Fruit fly (Drosophila melanogaster) whole organism, embryonic: Measurements from ENCODE around the gene CG43255.

Source experiments
- Aef1 ChIP-seq: fragments of 200-800 bp; sonication (Bioruptor generic); IDR thresholded peaks from 3 replicates; pipeline ENCODE4 v1.3.6; 2022; ENCODE audit warnings: missing biosample characterization, missing genetic modification characterization
- Antp ChIP-seq: fragments of 200-800 bp; sonication (Bioruptor generic); optimal IDR thresholded peaks from 3 replicates; lab custom pipeline; 2016; ENCODE audit warnings: missing biosample characterization, missing genetic modification characterization
- Awh ChIP-seq: fragments of 200-800 bp; sonication (Bioruptor generic); IDR thresholded peaks from 2 replicates; pipeline ENCODE4, ENCODE4 v1.3.6; 2022; ENCODE audit warnings: missing biosample characterization, missing genetic modification characterization
- B-H2 ChIP-seq: fragments of 200-800 bp; sonication (Bioruptor generic); optimal IDR thresholded peaks from 2 replicates; lab custom pipeline; 2018; ENCODE audit warnings: missing biosample characterization, mild to moderate bottlenecking, missing genetic modification characterization
- CG10209 ChIP-seq: fragments of 200-800 bp; sonication (Bioruptor generic); optimal IDR thresholded peaks from 3 replicates; lab custom pipeline; 2017; ENCODE audit warnings: missing biosample characterization, mild to moderate bottlenecking, missing genetic modification characterization, missing genetic modification reagents
- CG13123 ChIP-seq: fragments of 200-800 bp; sonication (Bioruptor generic); optimal IDR thresholded peaks from 2 replicates; lab custom pipeline; 2016; ENCODE audit warnings: missing biosample characterization, missing genetic modification characterization
- CG13624 ChIP-seq: fragments of 200-800 bp; sonication (Bioruptor generic); optimal IDR thresholded peaks from 2 replicates; lab custom pipeline; 2016; ENCODE audit warnings: missing biosample characterization, missing genetic modification characterization
- CG15073 ChIP-seq: fragments of 200-800 bp; sonication (Bioruptor generic); optimal IDR thresholded peaks from 2 replicates; lab custom pipeline; 2016; ENCODE audit warnings: missing biosample characterization, missing genetic modification characterization
- CG1603 ChIP-seq: fragments of 200-800 bp; sonication (Bioruptor generic); optimal IDR thresholded peaks from 2 replicates; lab custom pipeline; 2019; ENCODE audit warnings: missing biosample characterization, mild to moderate bottlenecking, missing genetic modification characterization, moderate library complexity
- CG18619 ChIP-seq: fragments of 200-800 bp; sonication (Bioruptor generic); optimal IDR thresholded peaks from 3 replicates; lab custom pipeline; 2017; ENCODE audit warnings: missing biosample characterization, mild to moderate bottlenecking, missing genetic modification characterization
- CG2875 ChIP-seq: fragments of 200-800 bp; sonication (Bioruptor generic); optimal IDR thresholded peaks from 2 replicates; lab custom pipeline; 2017; ENCODE audit warnings: missing biosample characterization, mild to moderate bottlenecking, missing genetic modification characterization, missing genetic modification reagents
- CG3065 ChIP-seq: fragments of 200-800 bp; sonication (Bioruptor generic); optimal IDR thresholded peaks from 2 replicates; lab custom pipeline; 2016; ENCODE audit warnings: missing biosample characterization, missing genetic modification characterization
- CG34224 ChIP-seq: fragments of 200-800 bp; sonication (Bioruptor generic); IDR thresholded peaks from 3 replicates; pipeline ENCODE4 v1.3.6; 2022; ENCODE audit warnings: missing biosample characterization, missing genetic modification characterization; ENCODE audit not compliant: partially characterized antibody
- CG42726 ChIP-seq: fragments of 200-800 bp; sonication (Bioruptor generic); IDR thresholded peaks from 2 replicates; pipeline ENCODE4 v1.3.6; 2022; ENCODE audit warnings: missing biosample characterization, missing genetic modification characterization; ENCODE audit not compliant: partially characterized antibody
- CG4282 ChIP-seq: fragments of 200-800 bp; sonication (Bioruptor generic); optimal IDR thresholded peaks from 2 replicates; lab custom pipeline; 2016; ENCODE audit warnings: missing biosample characterization, missing genetic modification characterization
- CG6175 ChIP-seq: fragments of 200-800 bp; sonication (Bioruptor generic); IDR thresholded peaks from 3 replicates; pipeline ENCODE4 v1.3.6; 2022; ENCODE audit warnings: missing biosample characterization, missing genetic modification characterization
- CG6689 ChIP-seq: fragments of 200-800 bp; sonication (Bioruptor generic); IDR thresholded peaks from 2 replicates; pipeline ENCODE4 v1.3.6; 2022; ENCODE audit warnings: missing biosample characterization, missing genetic modification characterization
- CG8765 ChIP-seq: fragments of 200-800 bp; sonication (Bioruptor generic); IDR thresholded peaks from 2 replicates; pipeline ENCODE4 v1.3.6; 2022; ENCODE audit warnings: missing biosample characterization, missing genetic modification characterization
- CG9609 ChIP-seq: fragments of 200-800 bp; sonication (Bioruptor generic); optimal IDR thresholded peaks from 3 replicates; lab custom pipeline; 2016; ENCODE audit warnings: missing biosample characterization, missing genetic modification characterization
- CG9932 ChIP-seq: fragments of 200-800 bp; sonication (Bioruptor generic); IDR thresholded peaks from 2 replicates; pipeline ENCODE4 v1.3.6; 2022; ENCODE audit warnings: missing biosample characterization, missing genetic modification characterization
- Chrac-16 ChIP-seq: fragments of 200-800 bp; sonication (Bioruptor generic); optimal IDR thresholded peaks from 3 replicates; lab custom pipeline; 2016; ENCODE audit warnings: missing biosample characterization, missing genetic modification characterization
- D19B ChIP-seq: fragments of 200-800 bp; sonication (Bioruptor generic); optimal IDR thresholded peaks from 2 replicates; lab custom pipeline; 2017; ENCODE audit warnings: missing biosample characterization, mild to moderate bottlenecking, missing genetic modification characterization
- Ets65A ChIP-seq: fragments of 200-800 bp; sonication (Bioruptor generic); peaks from one replicate; lab custom pipeline; 2016; ENCODE audit warnings: missing biosample characterization, missing genetic modification characterization
- Fer2 ChIP-seq: fragments of 200-800 bp; sonication (Bioruptor generic); optimal IDR thresholded peaks from 2 replicates; lab custom pipeline; 2018; ENCODE audit warnings: missing biosample characterization, mild to moderate bottlenecking, missing genetic modification characterization, moderate library complexity
- Hr51 ChIP-seq, 2 experiments: fragments of 200-800 bp; sonication (Bioruptor generic); optimal IDR thresholded peaks; 2 replicates in 1 of 2; 3 replicates in 1 of 2; lab custom pipeline; 2016 to 2018; ENCODE audit warnings: missing biosample characterization in 2 of 2, missing genetic modification characterization in 2 of 2, mild to moderate bottlenecking in 1 of 2, moderate library complexity in 1 of 2
- Meics ChIP-seq: fragments of 200-800 bp; sonication (Bioruptor generic); optimal IDR thresholded peaks from 2 replicates; lab custom pipeline; 2017; ENCODE audit warnings: missing biosample characterization, mild to moderate bottlenecking, missing genetic modification characterization
- Myb ChIP-seq: fragments of 200-800 bp; sonication (Bioruptor generic); optimal IDR thresholded peaks from 2 replicates; lab custom pipeline; 2016; ENCODE audit warnings: missing biosample characterization, missing genetic modification characterization
- NC2α ChIP-seq: fragments of 200-800 bp; sonication (Bioruptor generic); optimal IDR thresholded peaks from 2 replicates; lab custom pipeline; 2016; ENCODE audit warnings: missing biosample characterization, missing genetic modification characterization
- Ssrp ChIP-seq: fragments of 200-800 bp; sonication (Bioruptor generic); optimal IDR thresholded peaks from 2 replicates; lab custom pipeline; 2018; ENCODE audit warnings: missing biosample characterization, mild to moderate bottlenecking, missing genetic modification characterization, moderate library complexity
- Taf1 ChIP-seq: fragments of 200-800 bp; sonication (Bioruptor generic); IDR thresholded peaks from 2 replicates; pipeline ENCODE4 v1.3.6; 2022; ENCODE audit warnings: missing biosample characterization, missing genetic modification characterization
- Tbp ChIP-seq: fragments of >200 bp; optimal IDR thresholded peaks from 2 replicates; lab custom pipeline; 2018; ENCODE audit warnings: missing biosample characterization, missing genetic modification characterization
- az2 ChIP-seq: fragments of 200-800 bp; sonication (Bioruptor generic); optimal IDR thresholded peaks from 3 replicates; lab custom pipeline; 2016; ENCODE audit warnings: missing biosample characterization, missing genetic modification characterization
- bsh ChIP-seq, 2 experiments: fragments of 200-800 bp; sonication (Bioruptor generic); optimal IDR thresholded peaks; 2 replicates each; lab custom pipeline; 2017 to 2018; ENCODE audit warnings: mild to moderate bottlenecking in 2 of 2, missing biosample characterization in 2 of 2, missing genetic modification characterization in 2 of 2, moderate library complexity in 1 of 2
- chif ChIP-seq, 2 experiments: fragments of 200-800 bp; sonication (Bioruptor generic); optimal IDR thresholded peaks; 3 replicates each; lab custom pipeline; 2016; ENCODE audit warnings: missing biosample characterization in 2 of 2, missing genetic modification characterization in 2 of 2
- esg ChIP-seq: fragments of 200-800 bp; sonication (Bioruptor generic); conservative IDR thresholded peaks from 2 replicates; pipeline ENCODE4 v1.3.6; 2022; ENCODE audit warnings: missing biosample characterization, missing genetic modification characterization
- eve ChIP-seq, 2 experiments: fragments of >200 bp; optimal IDR thresholded peaks; 2 replicates each; lab custom pipeline; 2017; ENCODE audit warnings: missing biosample characterization in 2 of 2, missing genetic modification characterization in 2 of 2
- fru ChIP-seq: fragments of >200 bp; optimal IDR thresholded peaks from 2 replicates; lab custom pipeline; 2017
- gfzf ChIP-seq: fragments of 200-800 bp; sonication (Bioruptor generic); optimal IDR thresholded peaks from 2 replicates; lab custom pipeline; 2016; ENCODE audit warnings: missing biosample characterization, mild to moderate bottlenecking, missing genetic modification characterization, moderate library complexity
- klu ChIP-seq: fragments of 200-800 bp; sonication (Bioruptor generic); IDR thresholded peaks from 2 replicates; pipeline ENCODE4 v1.3.6; 2022; ENCODE audit warnings: missing biosample characterization, missing genetic modification characterization
- lab ChIP-seq: fragments of 200-800 bp; sonication (Bioruptor generic); optimal IDR thresholded peaks from 3 replicates; lab custom pipeline; 2017; ENCODE audit warnings: missing biosample characterization, missing genetic modification characterization, mild to moderate bottlenecking, moderate library complexity, missing genetic modification reagents
- maf-S ChIP-seq: fragments of 200-800 bp; sonication (Bioruptor generic); optimal IDR thresholded peaks from 2 replicates; lab custom pipeline; 2016; ENCODE audit warnings: missing biosample characterization, missing genetic modification characterization
- nmo ChIP-seq: fragments of 200-800 bp; sonication (Bioruptor generic); optimal IDR thresholded peaks from 2 replicates; lab custom pipeline; 2018; ENCODE audit warnings: missing biosample characterization, mild to moderate bottlenecking, missing genetic modification characterization, moderate library complexity
- salm ChIP-seq: fragments of 200-800 bp; sonication (Bioruptor generic); optimal IDR thresholded peaks from 2 replicates; lab custom pipeline; 2018; ENCODE audit warnings: missing biosample characterization, mild to moderate bottlenecking, missing genetic modification characterization
- sr ChIP-seq: fragments of 200-800 bp; sonication (Bioruptor generic); IDR thresholded peaks from 3 replicates; pipeline ENCODE4 v1.3.6; 2022; ENCODE audit warnings: missing biosample characterization, missing genetic modification characterization
- tgo ChIP-seq: fragments of 200-800 bp; sonication (Bioruptor generic); IDR thresholded peaks from 3 replicates; pipeline ENCODE4 v1.3.6; 2022; ENCODE audit warnings: missing biosample characterization, missing genetic modification characterization
- unpg ChIP-seq: fragments of 200-800 bp; sonication (Bioruptor generic); optimal IDR thresholded peaks from 3 replicates; lab custom pipeline; 2018; ENCODE audit warnings: missing biosample characterization, mild to moderate bottlenecking, missing genetic modification characterization, moderate library complexity
- vvl ChIP-seq: fragments of 200-800 bp; sonication (Bioruptor generic); IDR thresholded peaks from 2 replicates; pipeline ENCODE4 v1.3.6; 2022; ENCODE audit warnings: missing biosample characterization, missing genetic modification characterization
- wor ChIP-seq: fragments of 200-800 bp; sonication (Bioruptor generic); IDR thresholded peaks from 2 replicates; pipeline ENCODE4 v1.3.6; 2022; ENCODE audit warnings: missing biosample characterization, missing genetic modification characterization

CG43255 gene

DNA sequence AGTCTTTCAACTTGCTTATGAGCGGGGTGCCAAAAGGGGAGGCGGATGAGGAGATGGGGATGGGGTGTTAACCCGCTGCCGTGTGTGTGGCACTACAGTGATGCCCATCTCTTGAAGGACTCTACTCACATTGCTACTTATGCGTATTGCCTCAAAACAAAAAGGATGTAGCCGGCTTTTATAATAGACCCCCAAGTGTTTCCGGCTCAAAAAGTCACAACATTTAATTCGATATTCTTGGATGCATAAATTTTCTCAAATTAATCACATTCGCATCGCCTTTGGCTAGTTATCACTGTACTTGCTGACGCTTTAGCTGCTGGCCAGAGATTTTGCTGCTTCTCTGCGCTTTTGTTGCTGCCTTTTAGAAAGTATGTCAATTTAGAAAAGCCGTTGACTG lies 32.8 kb upstream of the CG43255 start (continued):
- no peak for TF ChIP-seq chif (GFP tag; optimal IDR thresholded peaks at IDR 0.05; lab: Kevin White, UChicago)
- TF ChIP-seq unpg, result peak; percentile 12
- TF ChIP-seq Awh (GFP tag; lab: Robert Waterston, UW), result 0 out of 2 replicates have a peak, but pooled peaks have one; percentile 31
- peak in 1 of 2 experiments; percentile 46 for TF ChIP-seq eve (GFP tag; optimal IDR thresholded peaks at IDR 0.05; lab: Kevin White, UChicago)
- 0 out of 2 replicates have a peak, but pooled peaks have one; percentile 20 for TF ChIP-seq wor (GFP tag; lab: Robert Waterston, UW)
- TF ChIP-seq Ets65A (GFP tag; lab: Kevin White, UChicago), result peak; percentile 74
- TF ChIP-seq Ssrp, result peak; percentile 30
- peak; percentile 32; the same call in 1 of the 2 replicates for TF ChIP-seq vvl
- peak; percentile 5 for TF ChIP-seq nmo
- 0 out of 2 replicates have a peak, but pooled peaks have one; percentile 8 for TF ChIP-seq Taf1
- no peak for TF ChIP-seq NC2α (GFP tag; lab: Kevin White, UChicago)
- TF ChIP-seq maf-S (GFP tag; lab: Kevin White, UChicago), result no peak
- TF ChIP-seq CG10209 (GFP tag; lab: Kevin White, UChicago), result no peak
- TF ChIP-seq CG4282, result no peak
- no peak for TF ChIP-seq CG3065
- peak; percentile 13 for TF ChIP-seq CG9609 (GFP tag; lab: Kevin White, UChicago)
- TF ChIP-seq CG6175 (GFP tag; lab: Robert Waterston, UW), result no peak
- TF ChIP-seq D19B, result no peak
- peak; percentile 26 for TF ChIP-seq CG2875 (GFP tag; lab: Kevin White, UChicago)
- no peak for TF ChIP-seq Myb
- TF ChIP-seq sr (GFP tag; lab: Robert Waterston, UW), result no peak
- TF ChIP-seq esg, result 0 out of 2 replicates have a peak, but pooled peaks have one; percentile 7
- TF ChIP-seq CG9932, result peak; percentile 24; the same call in 1 of the 2 replicates
- TF ChIP-seq CG8765 (GFP tag; lab: Robert Waterston, UW), result no peak
- TF ChIP-seq Fer2 (tag; lab: Kevin White, UChicago), result no peak
- TF ChIP-seq fru (lab: Kevin White, UChicago), result no peak
- TF ChIP-seq CG13123, result no peak
- TF ChIP-seq Chrac-16, result peak; percentile 12
- TF ChIP-seq Meics (GFP tag; lab: Kevin White, UChicago), result peak; percentile 16
- no peak for TF ChIP-seq Tbp (GFP tag; lab: Kevin White, UChicago)
- TF ChIP-seq salm (tag; lab: Kevin White, UChicago), result no peak
- TF ChIP-seq CG34224 (GFP tag; lab: Robert Waterston, UW), result no peak
- TF ChIP-seq B-H2, result no peak
- peak; percentile 13 for TF ChIP-seq az2 (GFP tag; lab: Kevin White, UChicago)
- TF ChIP-seq bsh (GFP tag; optimal IDR thresholded peaks at IDR 0.05; lab: Kevin White, UChicago), result peak in 1 of 2 experiments; percentile 39
- TF ChIP-seq CG13624 (GFP tag; lab: Kevin White, UChicago), result no peak
- peak; percentile 25; the same call in 1 of the 3 replicates for TF ChIP-seq tgo
- TF ChIP-seq CG1603 (tag; lab: Kevin White, UChicago), result peak; percentile 34
- peak; percentile 26 for TF ChIP-seq Antp (GFP tag; lab: Kevin White, UChicago)
- TF ChIP-seq Aef1, result peak; percentile 15; the same call in 1 of the 3 replicates
- TF ChIP-seq CG18619, result peak; percentile 6
- TF ChIP-seq CG15073 (GFP tag; lab: Kevin White, UChicago), result no peak
- TF ChIP-seq Hr51 (GFP tag; optimal IDR thresholded peaks at IDR 0.05; lab: Kevin White, UChicago), result peak in 1 of 2 experiments; percentile 28
- TF ChIP-seq lab, result peak; percentile 3
- no peak for TF ChIP-seq CG42726
- TF ChIP-seq gfzf (GFP tag; lab: Kevin White, UChicago), result no peak
- no peak for TF ChIP-seq klu
- TF ChIP-seq CG6689 (GFP tag; lab: Robert Waterston, UW), result peak; percentile 40; the same call in 1 of the 2 replicates
